Worm (Caenorhabditis elegans): ENCODE results near the gene srd-33.

The srd-33 gene

ce11 chrV:4844591-4844990 is 27.5 kb upstream of the srd-33 start, which contains the start of gene abhd-5.2 (continued):
- peak; percentile 97 for TF ChIP-seq zip-4 (GFP tag; optimal IDR thresholded peaks at IDR 0.05)
- no peak for TF ChIP-seq lir-3 (tag; optimal IDR thresholded peaks at IDR 0.05; ENCODE audit: poor library complexity)
- TF ChIP-seq hpl-2 (GFP tag; optimal IDR thresholded peaks at IDR 0.05), result no peak
- no peak for TF ChIP-seq lin-15B (tag; optimal IDR thresholded peaks at IDR 0.05)
- no peak for TF ChIP-seq elt-2 (tag; optimal IDR thresholded peaks at IDR 0.05)
- TF ChIP-seq efl-1 (optimal IDR thresholded peaks at IDR 0.05), result peak; percentile 55 to 60
- peak in 1 of 2 experiments; percentile 50 for TF ChIP-seq efl-1 (GFP tag; optimal IDR thresholded peaks at IDR 0.05 in 1 of 2)
- peak; percentile 32 for TF ChIP-seq swsn-7 (tag; optimal IDR thresholded peaks at IDR 0.05)
- TF ChIP-seq ceh-8 (GFP tag; optimal IDR thresholded peaks at IDR 0.05), result no peak
- peak; percentile 35 for TF ChIP-seq tbx-2 (tag; optimal IDR thresholded peaks at IDR 0.05)
- TF ChIP-seq vab-15 (tag; optimal IDR thresholded peaks at IDR 0.05), result no peak
- TF ChIP-seq mef-2 (tag; optimal IDR thresholded peaks at IDR 0.05), result no peak
- TF ChIP-seq elt-3 (tag; optimal IDR thresholded peaks at IDR 0.05), result peak in 1 of 6 experiments; percentile 27
- TF ChIP-seq ama-1 (optimal IDR thresholded peaks at IDR 0.05), result no peak
- peak; percentile 9 for TF ChIP-seq C16A3.4 (tag; optimal IDR thresholded peaks at IDR 0.05)
- no peak for TF ChIP-seq lin-39 (tag; optimal IDR thresholded peaks at IDR 0.05)
- TF ChIP-seq alr-1 (tag; optimal IDR thresholded peaks at IDR 0.05; ENCODE audit: borderline replicate concordance), result no peak
- TF ChIP-seq unc-30 (tag; optimal IDR thresholded peaks at IDR 0.05), result no peak
- TF ChIP-seq mep-1 (tag; optimal IDR thresholded peaks at IDR 0.05), result peak; percentile 70
- TF ChIP-seq fkh-8 (tag; optimal IDR thresholded peaks at IDR 0.05), result peak; percentile 57
- TF ChIP-seq sup-37 (GFP tag; optimal IDR thresholded peaks at IDR 0.05), result no peak
- TF ChIP-seq egl-13 (tag; optimal IDR thresholded peaks at IDR 0.05), result no peak
- no peak for TF ChIP-seq nhr-77 (tag; optimal IDR thresholded peaks at IDR 0.05)
- peak; percentile 50 for TF ChIP-seq nhr-47 (tag; optimal IDR thresholded peaks at IDR 0.05)
- no peak for TF ChIP-seq ets-5 (GFP tag; IDR thresholded peaks at IDR 0.05)
- peak; percentile 48 to 78 (median 65) for TF ChIP-seq ceh-82 (tag; optimal IDR thresholded peaks at IDR 0.05)
- no peak for TF ChIP-seq zag-1 (tag; optimal IDR thresholded peaks at IDR 0.05)
- no peak for TF ChIP-seq sptf-1 (tag; optimal IDR thresholded peaks at IDR 0.05)
- peak; percentile 21 for TF ChIP-seq nhr-90 (tag; optimal IDR thresholded peaks at IDR 0.05; ENCODE audit: poor library complexity)
- peak; percentile 35 to 52 (median 38) for TF ChIP-seq dpl-1 (GFP tag; optimal IDR thresholded peaks at IDR 0.05)
- no peak for TF ChIP-seq ceh-88 (GFP tag; IDR thresholded peaks at IDR 0.05)

- TF ChIP-seq efl-1 (optimal IDR thresholded peaks at IDR 0.05) (no peak), efl-1 (GFP tag; optimal IDR thresholded peaks at IDR 0.05 in 1 of 2) (peak in 1 of 2 experiments; percentile 32), sptf-1 (tag; optimal IDR thresholded peaks at IDR 0.05) (no peak)
Measured at ce11 chrV:4846507-4846906, 25.6 kb upstream of the srd-33 start.

- TF ChIP-seq fkh-4 (tag; optimal IDR thresholded peaks at IDR 0.05; ENCODE audit: borderline replicate concordance) (no peak), lin-14 (GFP tag; optimal IDR thresholded peaks at IDR 0.05) (peak; percentile 63), mep-1 (tag; optimal IDR thresholded peaks at IDR 0.05) (peak; percentile 27), snu-23 (GFP tag; optimal IDR thresholded peaks at IDR 0.05) (peak; percentile 12), xbp-1 (tag; optimal IDR thresholded peaks at IDR 0.05) (no peak), nhr-71 (tag; optimal IDR thresholded peaks at IDR 0.05) (peak; percentile 4), lin-35 (GFP tag; optimal IDR thresholded peaks at IDR 0.05) (peak in 1 of 2 experiments; percentile 28), nhr-90 (tag; optimal IDR thresholded peaks at IDR 0.05; ENCODE audit: poor library complexity) (peak; percentile 6), mef-2 (tag; optimal IDR thresholded peaks at IDR 0.05) (no peak)
Measured at ce11 chrV:4847424-4847823, 24.7 kb upstream of the srd-33 start, which contains the start of gene abhd-5.1. Gene abhd-5.1, plus strand, starts transcription at chrV:4847653.

ce11 chrV:4850446-4850845 is 21.6 kb upstream of the srd-33 start:
- TF ChIP-seq snpc-4 (tag; optimal IDR thresholded peaks at IDR 0.05), result no peak
- peak; percentile 55 for TF ChIP-seq egl-13 (tag; optimal IDR thresholded peaks at IDR 0.05)
- no peak for TF ChIP-seq vab-15 (tag; optimal IDR thresholded peaks at IDR 0.05)
- no peak for TF ChIP-seq hpl-2 (GFP tag; optimal IDR thresholded peaks at IDR 0.05)
- TF ChIP-seq nhr-85 (tag), result no peak
- no peak for TF ChIP-seq ceh-82 (tag; optimal IDR thresholded peaks at IDR 0.05)
- TF ChIP-seq sox-4 (tag; optimal IDR thresholded peaks at IDR 0.05), result no peak
- TF ChIP-seq dsc-1 (tag; optimal IDR thresholded peaks at IDR 0.05), result peak; percentile 86
- TF ChIP-seq ceh-8 (GFP tag; optimal IDR thresholded peaks at IDR 0.05), result no peak
- no peak for TF ChIP-seq hlh-4 (tag; optimal IDR thresholded peaks at IDR 0.05)
- TF ChIP-seq aly-2 (tag; optimal IDR thresholded peaks at IDR 0.05), result no peak

Data from whole organism, L1 larva.